Fruit fly (Drosophila melanogaster) whole organism: Measurements from ENCODE around the gene Fhos.

ENCODE experiments used
- CG8478 ChIP-seq: fragments of >200 bp; optimal IDR thresholded peaks from 2 replicates; lab custom pipeline; 2018; ENCODE audit warnings: inconsistent platforms
- EcR ChIP-seq, 2 experiments: fragments of >200 bp; optimal IDR thresholded peaks; 2 replicates each; lab custom pipeline; 2017; ENCODE audit warnings: missing biosample characterization in 2 of 2, missing genetic modification characterization in 2 of 2, missing genetic modification reagents in 2 of 2
- pan ChIP-seq: fragments of >200 bp; optimal IDR thresholded peaks from 2 replicates; lab custom pipeline; 2017
- psq ChIP-seq: fragments of >200 bp; optimal IDR thresholded peaks from 2 replicates; lab custom pipeline; 2017
- usp ChIP-seq: fragments of >200 bp; optimal IDR thresholded peaks from 2 replicates; lab custom pipeline; 2017; ENCODE audit warnings: missing biosample characterization, missing genetic modification characterization, mixed read lengths

dm6 chr3L:8731494-8731994 lies 21.9 kb upstream of the Fhos start, which contains the start of gene Cp16:
- TF ChIP-seq psq = no peak
- no peak for TF ChIP-seq pan (lab: Kevin White, UChicago)
- no peak for TF ChIP-seq EcR (GFP tag; optimal IDR thresholded peaks at IDR 0.05; lab: Kevin White, UChicago)
- no peak for TF ChIP-seq CG8478
- no peak for TF ChIP-seq usp
